Fruit fly (Drosophila melanogaster) Kc167 (cell line): ENCODE data around the gene mthl10.

Source experiments
- Myc ChIP-seq: fragments of >200 bp; optimal IDR thresholded peaks from 2 replicates; lab custom pipeline; 2017; ENCODE audit warnings: missing external identifiers
- Sin3A ChIP-seq: fragments of >200 bp; optimal IDR thresholded peaks from 2 replicates; lab custom pipeline; 2018; ENCODE audit warnings: missing external identifiers
- h ChIP-seq: fragments of >200 bp; optimal IDR thresholded peaks from 3 replicates; lab custom pipeline; 2018; ENCODE audit warnings: missing external identifiers
- insv ChIP-seq: fragments of >200 bp; optimal IDR thresholded peaks from 3 replicates; lab custom pipeline; 2018; ENCODE audit warnings: missing external identifiers
- psq ChIP-seq: fragments of >200 bp; optimal IDR thresholded peaks from 2 replicates; lab custom pipeline; 2017; ENCODE audit warnings: missing external identifiers
- ttk ChIP-seq: sonication (Bioruptor generic); optimal IDR thresholded peaks from 2 replicates; lab custom pipeline; 2017; ENCODE audit warnings: missing external identifiers

mthl10 gene

dm6 chr3L:342839-343238, at the start of gene mthl10:
TSS of gene mthl10 (minus strand) at chr3L:342915.
- TF ChIP-seq Myc (lab: Kevin White, UChicago): no peak
- TF ChIP-seq insv (lab: Kevin White, UChicago): no peak
- TF ChIP-seq ttk (lab: Kevin White, UChicago): no peak
- TF ChIP-seq Sin3A (lab: Kevin White, UChicago): no peak
- TF ChIP-seq h: no peak
- no peak for TF ChIP-seq psq (lab: Kevin White, UChicago)

- TF ChIP-seq Myc (lab: Kevin White, UChicago): no peak
- TF ChIP-seq insv (lab: Kevin White, UChicago): no peak
- no peak for TF ChIP-seq ttk (lab: Kevin White, UChicago)
- no peak for TF ChIP-seq h
- TF ChIP-seq psq (lab: Kevin White, UChicago): no peak
- TF ChIP-seq Sin3A (lab: Kevin White, UChicago): no peak
Observed at dm6 chr3L:390194-390593, 47.5 kb upstream of the mthl10 start.

DNA sequence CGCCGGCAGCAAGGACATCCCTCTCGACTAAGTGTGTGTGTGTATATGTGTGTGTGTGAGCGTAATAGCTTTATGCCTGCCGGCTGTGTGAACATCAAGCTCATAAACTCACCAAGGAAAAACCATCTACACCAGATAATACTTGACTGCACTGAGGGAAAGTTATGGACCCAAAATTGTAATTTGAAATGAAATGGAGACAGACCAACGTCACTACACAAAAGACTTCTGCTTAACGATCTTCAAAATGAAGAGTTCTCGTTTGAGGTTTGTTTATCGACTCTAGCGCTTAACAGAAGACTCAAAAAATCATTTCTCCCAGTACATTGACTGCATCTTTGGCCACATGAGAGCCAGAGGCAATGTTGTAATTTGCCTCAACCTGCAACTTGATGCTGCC, 45.4 kb upstream of the mthl10 start:
- TF ChIP-seq Myc (lab: Kevin White, UChicago) (no peak), psq (lab: Kevin White, UChicago) (no peak), insv (lab: Kevin White, UChicago) (no peak), h (no peak), ttk (lab: Kevin White, UChicago) (no peak), Sin3A (lab: Kevin White, UChicago) (no peak)

- TF ChIP-seq h: no peak
- no peak for TF ChIP-seq Sin3A (lab: Kevin White, UChicago)
- TF ChIP-seq Myc (lab: Kevin White, UChicago): no peak
Observed at dm6 chr3L:385095-385494, 42.4 kb upstream of the mthl10 start.

dm6 chr3L:380886-381546, 38.3 kb upstream of the mthl10 start:
- TF ChIP-seq psq (lab: Kevin White, UChicago) (no peak), Sin3A (lab: Kevin White, UChicago) (no peak), ttk (lab: Kevin White, UChicago) (no peak), h (no peak), insv (lab: Kevin White, UChicago) (no peak), Myc (lab: Kevin White, UChicago) (no peak)

DNA sequence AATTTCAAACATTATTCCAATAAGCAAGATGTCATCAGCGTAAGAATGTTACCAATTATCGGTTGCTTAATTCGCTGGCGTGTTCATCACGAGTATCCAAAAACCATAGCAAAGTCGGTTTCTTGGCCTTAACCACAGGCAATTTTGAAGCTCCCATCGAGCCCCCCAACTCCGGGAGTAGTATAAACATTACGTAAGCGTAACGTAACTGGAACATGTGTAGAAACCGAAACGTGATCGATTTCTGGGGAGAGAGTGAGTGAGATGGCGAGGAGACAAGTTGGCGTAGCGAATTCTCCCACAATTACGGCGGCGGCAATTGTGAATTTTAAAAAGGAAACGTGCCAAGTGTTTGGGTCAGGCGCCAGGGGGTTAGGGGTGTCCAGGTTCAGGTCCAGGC, 36.2 kb upstream of the mthl10 start:
- TF ChIP-seq psq (lab: Kevin White, UChicago) (no peak), h (no peak), Myc (lab: Kevin White, UChicago) (no peak), Sin3A (lab: Kevin White, UChicago) (no peak), ttk (lab: Kevin White, UChicago) (no peak), insv (lab: Kevin White, UChicago) (no peak)

- TF ChIP-seq Myc (lab: Kevin White, UChicago) (no peak), psq (lab: Kevin White, UChicago) (no peak), Sin3A (lab: Kevin White, UChicago) (no peak), ttk (lab: Kevin White, UChicago) (no peak), insv (lab: Kevin White, UChicago) (no peak), h (no peak)
Observed at dm6 chr3L:378072-378423, 35.3 kb upstream of the mthl10 start.

- no peak for TF ChIP-seq insv (lab: Kevin White, UChicago)
Observed at dm6 chr3L:377222-378071, 34.7 kb upstream of the mthl10 start.

dm6 chr3L:375672-376071, 33.0 kb upstream of the mthl10 start:
- TF ChIP-seq psq (lab: Kevin White, UChicago) (no peak), Myc (lab: Kevin White, UChicago) (no peak), h (no peak), ttk (lab: Kevin White, UChicago) (no peak), Sin3A (lab: Kevin White, UChicago) (no peak)

dm6 chr3L:374582-374981, 31.9 kb upstream of the mthl10 start:
- TF ChIP-seq ttk (lab: Kevin White, UChicago) (no peak), insv (lab: Kevin White, UChicago) (no peak), Myc (lab: Kevin White, UChicago) (no peak), Sin3A (lab: Kevin White, UChicago) (no peak), h (no peak), psq (lab: Kevin White, UChicago) (no peak)

dm6 chr3L:371228-371627, 28.5 kb upstream of the mthl10 start:
- TF ChIP-seq insv (lab: Kevin White, UChicago) (no peak), Sin3A (lab: Kevin White, UChicago) (no peak), psq (lab: Kevin White, UChicago) (no peak), h (no peak), ttk (lab: Kevin White, UChicago) (no peak), Myc (lab: Kevin White, UChicago) (no peak)

- TF ChIP-seq insv (lab: Kevin White, UChicago) (no peak), Myc (lab: Kevin White, UChicago) (no peak), psq (lab: Kevin White, UChicago) (no peak), h (no peak), ttk (lab: Kevin White, UChicago) (no peak), Sin3A (lab: Kevin White, UChicago) (no peak)
Observed at dm6 chr3L:366337-366736, 23.6 kb upstream of the mthl10 start, which contains the start of gene CG13884. TSS of gene CG13884 (minus strand) at chr3L:366437.
